Fruit fly (Drosophila melanogaster): ENCODE results near the gene CG31109.

Gene CG31109

dm6 chr3R:25036644-25037043 lies 17.8 kb downstream of the CG31109 start, which contains the start of gene CG31115:
CG31115 (plus strand) TSS chr3R:25036944.
- no peak for TF ChIP-seq Clk (GFP tag; optimal IDR thresholded peaks at IDR 0.05)
- no peak for TF ChIP-seq ovo (GFP tag; optimal IDR thresholded peaks at IDR 0.05)
- no peak for TF ChIP-seq tj (GFP tag; optimal IDR thresholded peaks at IDR 0.05)
- no peak for TF ChIP-seq toe (GFP tag; optimal IDR thresholded peaks at IDR 0.05)
- TF ChIP-seq Mnt (GFP tag; optimal IDR thresholded peaks at IDR 0.05): no peak
- no peak for TF ChIP-seq CG7101 (tag; optimal IDR thresholded peaks at IDR 0.05)
- TF ChIP-seq CG1620 (GFP tag; optimal IDR thresholded peaks at IDR 0.05): no peak
- no peak for TF ChIP-seq CG5204 (GFP tag; optimal IDR thresholded peaks at IDR 0.05)
- no peak for TF ChIP-seq cnc (optimal IDR thresholded peaks at IDR 0.05)
- TF ChIP-seq Crg-1 (GFP tag; optimal IDR thresholded peaks at IDR 0.05): no peak
- no peak for TF ChIP-seq Hr96 (GFP tag; optimal IDR thresholded peaks at IDR 0.05)
- TF ChIP-seq pad (GFP tag; optimal IDR thresholded peaks at IDR 0.05): no peak
- no peak for TF ChIP-seq kay (GFP tag; ENCODE audit: borderline replicate concordance)
- no peak for TF ChIP-seq CG7045 (GFP tag; optimal IDR thresholded peaks at IDR 0.05)
- TF ChIP-seq bab1 (GFP tag; optimal IDR thresholded peaks at IDR 0.05): no peak
- no peak for TF ChIP-seq CG12768 (GFP tag; optimal IDR thresholded peaks at IDR 0.05)
- no peak for TF ChIP-seq CG11617 (GFP tag; optimal IDR thresholded peaks at IDR 0.05)
- TF ChIP-seq cic (GFP tag; optimal IDR thresholded peaks at IDR 0.05): no peak
- no peak for TF ChIP-seq CG14711 (tag; optimal IDR thresholded peaks at IDR 0.05)
- TF ChIP-seq CG33017 (tag; optimal IDR thresholded peaks at IDR 0.05): no peak

dm6 chr3R:25033142-25033586 lies 21.3 kb downstream of the CG31109 start, which contains the start of gene Smg6:
Smg6 (minus strand) TSS chr3R:25033465.
- TF ChIP-seq CG11617 (GFP tag; optimal IDR thresholded peaks at IDR 0.05): peak; percentile 31
- TF ChIP-seq CG14711 (tag; optimal IDR thresholded peaks at IDR 0.05): no peak
- TF ChIP-seq CG33017 (tag; optimal IDR thresholded peaks at IDR 0.05): no peak
- TF ChIP-seq Mnt (GFP tag; optimal IDR thresholded peaks at IDR 0.05): peak; percentile 35
- no peak for TF ChIP-seq Clk (GFP tag; optimal IDR thresholded peaks at IDR 0.05)
- peak; percentile 98 for TF ChIP-seq tj (GFP tag; optimal IDR thresholded peaks at IDR 0.05)
- peak; percentile 64 for TF ChIP-seq bab1 (GFP tag; optimal IDR thresholded peaks at IDR 0.05)
- TF ChIP-seq CG7045 (GFP tag; optimal IDR thresholded peaks at IDR 0.05): no peak
- TF ChIP-seq kay (GFP tag; ENCODE audit: borderline replicate concordance): no peak
- TF ChIP-seq CG5204 (GFP tag; optimal IDR thresholded peaks at IDR 0.05): no peak
- TF ChIP-seq cnc (optimal IDR thresholded peaks at IDR 0.05): no peak
- no peak for TF ChIP-seq ovo (GFP tag; optimal IDR thresholded peaks at IDR 0.05)
- TF ChIP-seq cic (GFP tag; optimal IDR thresholded peaks at IDR 0.05): peak; percentile 39

dm6 chr3R:25032686-25033085 lies 21.8 kb downstream of the CG31109 start:
- TF ChIP-seq CG1620 (GFP tag; optimal IDR thresholded peaks at IDR 0.05): no peak
- no peak for TF ChIP-seq CG7045 (GFP tag; optimal IDR thresholded peaks at IDR 0.05)
- TF ChIP-seq bab1 (GFP tag; optimal IDR thresholded peaks at IDR 0.05): no peak
- TF ChIP-seq cnc (optimal IDR thresholded peaks at IDR 0.05): peak in 1 of 2 experiments; percentile 56
- TF ChIP-seq toe (GFP tag; optimal IDR thresholded peaks at IDR 0.05): no peak

- TF ChIP-seq CG12768 (GFP tag; optimal IDR thresholded peaks at IDR 0.05) (peak; percentile 40), Mnt (GFP tag; optimal IDR thresholded peaks at IDR 0.05) (peak; percentile 34), bab1 (GFP tag; optimal IDR thresholded peaks at IDR 0.05) (no peak), tj (GFP tag; optimal IDR thresholded peaks at IDR 0.05) (peak; percentile 10), CG11617 (GFP tag; optimal IDR thresholded peaks at IDR 0.05) (peak; percentile 74), CG7101 (tag; optimal IDR thresholded peaks at IDR 0.05) (peak; percentile 42), kay (GFP tag; ENCODE audit: borderline replicate concordance) (peak; percentile 95), CG7045 (GFP tag; optimal IDR thresholded peaks at IDR 0.05) (peak; percentile 28), CG14711 (tag; optimal IDR thresholded peaks at IDR 0.05) (peak; percentile 8), CG1620 (GFP tag; optimal IDR thresholded peaks at IDR 0.05) (no peak), pad (GFP tag; optimal IDR thresholded peaks at IDR 0.05) (peak; percentile 41), toe (GFP tag; optimal IDR thresholded peaks at IDR 0.05) (no peak)
These were observed 26.9 kb downstream of the CG31109 start for dm6 chr3R:25027281-25028219.

dm6 chr3R:25024895-25025557 lies 29.4 kb downstream of the CG31109 start, which contains the start of the genes EMC6 and Hr96:
EMC6 (minus strand) TSS chr3R:25025017.
Hr96 (plus strand) TSS chr3R:25025235.
- peak; percentile 67 for TF ChIP-seq cic (GFP tag; optimal IDR thresholded peaks at IDR 0.05)
- peak; percentile 91 for TF ChIP-seq CG33017 (tag; optimal IDR thresholded peaks at IDR 0.05)
- peak; percentile 80 for TF ChIP-seq Crg-1 (GFP tag; optimal IDR thresholded peaks at IDR 0.05)
- TF ChIP-seq kay (GFP tag; ENCODE audit: borderline replicate concordance): no peak
- peak; percentile 83 for TF ChIP-seq CG14711 (tag; optimal IDR thresholded peaks at IDR 0.05)
- TF ChIP-seq CG12768 (GFP tag; optimal IDR thresholded peaks at IDR 0.05): peak; percentile 88
- TF ChIP-seq CG7101 (tag; optimal IDR thresholded peaks at IDR 0.05): peak; percentile 92
- peak; percentile 89 for TF ChIP-seq CG7045 (GFP tag; optimal IDR thresholded peaks at IDR 0.05)
- peak; percentile 67 for TF ChIP-seq tj (GFP tag; optimal IDR thresholded peaks at IDR 0.05)
- TF ChIP-seq Mnt (GFP tag; optimal IDR thresholded peaks at IDR 0.05): peak; percentile 85
- peak; percentile 93 for TF ChIP-seq CG1620 (GFP tag; optimal IDR thresholded peaks at IDR 0.05)
- peak; percentile 92 for TF ChIP-seq CG11617 (GFP tag; optimal IDR thresholded peaks at IDR 0.05)
- peak; percentile 74 for TF ChIP-seq pad (GFP tag; optimal IDR thresholded peaks at IDR 0.05)
- no peak for TF ChIP-seq CG5204 (GFP tag; optimal IDR thresholded peaks at IDR 0.05)
- TF ChIP-seq Hr96 (GFP tag; optimal IDR thresholded peaks at IDR 0.05): no peak
- no peak for TF ChIP-seq cnc (optimal IDR thresholded peaks at IDR 0.05)
- TF ChIP-seq toe (GFP tag; optimal IDR thresholded peaks at IDR 0.05): no peak
- TF ChIP-seq ovo (GFP tag; optimal IDR thresholded peaks at IDR 0.05): peak; percentile 65
- TF ChIP-seq bab1 (GFP tag; optimal IDR thresholded peaks at IDR 0.05): peak; percentile 94
- TF ChIP-seq Clk (GFP tag; optimal IDR thresholded peaks at IDR 0.05): peak; percentile 85
